Fruit fly (Drosophila melanogaster) whole organism, embryonic: Measurements from ENCODE around the gene Cpr65Aw.
A peak's percentile ranks its signal among the peaks of the same experiment; 100 is the strongest.

Source experiments
- Awh ChIP-seq: fragments of 200-800 bp; sonication (Bioruptor generic); IDR thresholded peaks from 2 replicates; pipeline ENCODE4, ENCODE4 v1.3.6; 2022; ENCODE audit warnings: missing biosample characterization, missing genetic modification characterization
- B-H1 ChIP-seq: fragments of 200-800 bp; sonication (Bioruptor generic); IDR thresholded peaks from 3 replicates; pipeline ENCODE4 v1.3.6; 2022; ENCODE audit warnings: missing biosample characterization, missing genetic modification characterization
- B-H2 ChIP-seq: fragments of 200-800 bp; sonication (Bioruptor generic); optimal IDR thresholded peaks from 2 replicates; lab custom pipeline; 2018; ENCODE audit warnings: missing biosample characterization, mild to moderate bottlenecking, missing genetic modification characterization
- Blimp-1 ChIP-seq: fragments of 200-800 bp; sonication (Bioruptor generic); optimal IDR thresholded peaks from 3 replicates; lab custom pipeline; 2018; ENCODE audit warnings: missing biosample characterization, missing genetic modification characterization, mild to moderate bottlenecking, moderate library complexity, missing genetic modification reagents
- Bteb2 ChIP-seq: fragments of 200-800 bp; sonication (Bioruptor generic); optimal IDR thresholded peaks from 2 replicates; lab custom pipeline; 2016; ENCODE audit warnings: missing biosample characterization, missing genetic modification characterization
- CG10321 ChIP-seq: fragments of 200-800 bp; sonication (Bioruptor generic); IDR thresholded peaks from 2 replicates; pipeline ENCODE4 v1.3.6; 2022; ENCODE audit warnings: missing biosample characterization, missing genetic modification characterization
- CG10462 ChIP-seq: fragments of 200-800 bp; sonication (Bioruptor generic); optimal IDR thresholded peaks from 2 replicates; lab custom pipeline; 2016; ENCODE audit warnings: missing biosample characterization, missing genetic modification characterization
- CG11696 ChIP-seq: fragments of 200-800 bp; sonication (Bioruptor generic); IDR thresholded peaks from 2 replicates; pipeline ENCODE4 v1.3.6; 2022; ENCODE audit warnings: missing biosample characterization, missing genetic modification characterization
- CG11723 ChIP-seq: fragments of 200-800 bp; sonication (Bioruptor generic); optimal IDR thresholded peaks from 2 replicates; lab custom pipeline; 2017; ENCODE audit warnings: missing biosample characterization, mild to moderate bottlenecking, missing genetic modification characterization
- CG12659 ChIP-seq: fragments of 200-800 bp; sonication (Bioruptor generic); optimal IDR thresholded peaks from 3 replicates; lab custom pipeline; 2017; ENCODE audit warnings: mild to moderate bottlenecking, missing biosample characterization, missing genetic modification reagents, missing genetic modification characterization
- CG18262 ChIP-seq: fragments of 200-800 bp; optimal IDR thresholded peaks from 3 replicates; lab custom pipeline; 2019; ENCODE audit warnings: missing biosample characterization, mild to moderate bottlenecking, missing genetic modification characterization, moderate library complexity
- CG2202 ChIP-seq: fragments of 200-800 bp; sonication (Bioruptor generic); optimal IDR thresholded peaks from 2 replicates; lab custom pipeline; 2018; ENCODE audit warnings: missing biosample characterization, mild to moderate bottlenecking, missing genetic modification characterization
- CG2712 ChIP-seq: fragments of 200-800 bp; optimal IDR thresholded peaks from 3 replicates; lab custom pipeline; 2019; ENCODE audit warnings: missing biosample characterization, mild to moderate bottlenecking, missing genetic modification characterization, moderate library complexity
- CG2889 ChIP-seq: fragments of 200-800 bp; sonication (Bioruptor generic); IDR thresholded peaks from 3 replicates; pipeline ENCODE4 v1.3.6; 2022; ENCODE audit warnings: missing biosample characterization, missing genetic modification characterization
- CG30403 ChIP-seq: fragments of 200-800 bp; sonication (Bioruptor generic); optimal IDR thresholded peaks from 3 replicates; lab custom pipeline; 2016; ENCODE audit warnings: missing biosample characterization, missing genetic modification characterization
- CG30431 ChIP-seq: fragments of 200-800 bp; sonication (Bioruptor generic); optimal IDR thresholded peaks from 2 replicates; lab custom pipeline; 2017; ENCODE audit warnings: missing biosample characterization, missing genetic modification characterization
- CG31365 ChIP-seq: fragments of 200-800 bp; sonication (Bioruptor generic); optimal IDR thresholded peaks from 2 replicates; lab custom pipeline; 2018; ENCODE audit warnings: missing biosample characterization, mild to moderate bottlenecking, missing genetic modification characterization
- CG3281 ChIP-seq: fragments of 200-800 bp; sonication (Bioruptor generic); optimal IDR thresholded peaks from 3 replicates; lab custom pipeline; 2017; ENCODE audit warnings: missing biosample characterization, mild to moderate bottlenecking, missing genetic modification characterization
- CG4730 ChIP-seq: fragments of 200-800 bp; sonication (Bioruptor generic); IDR thresholded peaks from 2 replicates; pipeline ENCODE4 v1.3.6; 2022; ENCODE audit warnings: missing biosample characterization, missing genetic modification characterization
- CG6254 ChIP-seq: fragments of 200-800 bp; sonication (Bioruptor generic); optimal IDR thresholded peaks from 3 replicates; lab custom pipeline; 2017; ENCODE audit warnings: mild to moderate bottlenecking, missing biosample characterization, missing genetic modification reagents, missing genetic modification characterization
- CG6654 ChIP-seq: fragments of 200-800 bp; sonication (Bioruptor generic); optimal IDR thresholded peaks from 2 replicates; lab custom pipeline; 2017; ENCODE audit warnings: missing biosample characterization, mild to moderate bottlenecking, missing genetic modification characterization
- CG7556 ChIP-seq: fragments of 200-800 bp; sonication (Bioruptor generic); optimal IDR thresholded peaks from 2 replicates; lab custom pipeline; 2017; ENCODE audit warnings: missing biosample characterization, mild to moderate bottlenecking, missing genetic modification characterization
- CG7745 ChIP-seq: fragments of 200-800 bp; sonication (Bioruptor generic); optimal IDR thresholded peaks from 2 replicates; lab custom pipeline; 2018; ENCODE audit warnings: missing biosample characterization, mild to moderate bottlenecking, missing genetic modification characterization, moderate library complexity
- CG8290 ChIP-seq, 3 experiments: fragments of 200-800 bp; sonication (Bioruptor generic); optimal IDR thresholded peaks; 2 replicates each; lab custom pipeline; 2016 to 2019; ENCODE audit warnings: missing biosample characterization in 3 of 3, missing genetic modification characterization in 3 of 3, mild to moderate bottlenecking in 2 of 3, moderate library complexity in 1 of 3
- CoRest ChIP-seq: fragments of 200-800 bp; sonication (Bioruptor generic); optimal IDR thresholded peaks from 3 replicates; lab custom pipeline; 2018; ENCODE audit warnings: missing biosample characterization, mild to moderate bottlenecking, missing genetic modification characterization, moderate library complexity
- Doc3 ChIP-seq: fragments of 200-800 bp; sonication (Bioruptor generic); IDR thresholded peaks from 3 replicates; pipeline ENCODE4 v1.3.6; 2022; ENCODE audit warnings: missing biosample characterization, missing genetic modification characterization; ENCODE audit not compliant: partially characterized antibody
- Fer1 ChIP-seq: fragments of 200-800 bp; sonication (Bioruptor generic); optimal IDR thresholded peaks from 2 replicates; lab custom pipeline; 2017; ENCODE audit warnings: missing biosample characterization, mild to moderate bottlenecking, missing genetic modification characterization
- Hmx ChIP-seq: fragments of 200-800 bp; sonication (Bioruptor generic); optimal IDR thresholded peaks from 2 replicates; lab custom pipeline; 2016; ENCODE audit warnings: missing biosample characterization, missing genetic modification characterization
- Jarid2 ChIP-seq: fragments of 200-800 bp; sonication (Bioruptor generic); optimal IDR thresholded peaks from 3 replicates; lab custom pipeline; 2017; ENCODE audit warnings: mild to moderate bottlenecking, missing biosample characterization, missing genetic modification reagents, missing genetic modification characterization
- Mrtf ChIP-seq: fragments of 200-800 bp; sonication (Bioruptor generic); IDR thresholded peaks from 3 replicates; pipeline ENCODE4 v1.3.6; 2022; ENCODE audit warnings: missing biosample characterization, missing genetic modification characterization
- Rx ChIP-seq: fragments of 200-800 bp; sonication (Bioruptor generic); IDR thresholded peaks from 2 replicates; pipeline ENCODE4 v1.3.6; 2022; ENCODE audit warnings: missing biosample characterization, missing genetic modification characterization
- ab ChIP-seq: fragments of 200-800 bp; sonication (Bioruptor generic); optimal IDR thresholded peaks from 2 replicates; lab custom pipeline; 2016; ENCODE audit warnings: missing biosample characterization, missing genetic modification characterization
- ase ChIP-seq: fragments of 200-800 bp; sonication (Bioruptor generic); IDR thresholded peaks from 3 replicates; pipeline ENCODE4 v1.3.6; 2022; ENCODE audit warnings: missing biosample characterization, missing genetic modification characterization
- br ChIP-seq: fragments of >200 bp; optimal IDR thresholded peaks from 2 replicates; lab custom pipeline; 2017
- da ChIP-seq: fragments of 200-800 bp; sonication (Bioruptor generic); optimal IDR thresholded peaks from 2 replicates; lab custom pipeline; 2016; ENCODE audit warnings: missing biosample characterization, missing genetic modification characterization
- dan ChIP-seq: fragments of 200-800 bp; sonication (Bioruptor generic); IDR thresholded peaks from 2 replicates; pipeline ENCODE4 v1.3.6; 2022; ENCODE audit warnings: missing biosample characterization, missing genetic modification characterization
- dati ChIP-seq: fragments of 200-800 bp; sonication (Bioruptor generic); IDR thresholded peaks from 2 replicates; pipeline ENCODE4 v1.3.6; 2022; ENCODE audit warnings: missing biosample characterization, missing genetic modification characterization
- dmrt11E ChIP-seq: fragments of 200-800 bp; sonication (Bioruptor generic); optimal IDR thresholded peaks from 3 replicates; lab custom pipeline; 2018; ENCODE audit warnings: missing biosample characterization, mild to moderate bottlenecking, missing genetic modification characterization, moderate library complexity
- dysf ChIP-seq: fragments of 200-800 bp; sonication (Bioruptor generic); IDR thresholded peaks from 3 replicates; pipeline ENCODE4 v1.3.6; 2022; ENCODE audit warnings: missing biosample characterization, missing genetic modification characterization
- fru ChIP-seq: fragments of >200 bp; optimal IDR thresholded peaks from 2 replicates; lab custom pipeline; 2017
- fu2 ChIP-seq: fragments of 200-800 bp; sonication (Bioruptor generic); optimal IDR thresholded peaks from 2 replicates; lab custom pipeline; 2016; ENCODE audit warnings: missing biosample characterization, missing genetic modification characterization
- gsb-n ChIP-seq: fragments of 200-800 bp; sonication (Bioruptor generic); optimal IDR thresholded peaks from 3 replicates; lab custom pipeline; 2018; ENCODE audit warnings: missing biosample characterization, mild to moderate bottlenecking, missing genetic modification characterization
- hkb ChIP-seq, 2 experiments: fragments of 200-800 bp in 1 of 2; fragments of >200 bp in 1 of 2; sonication (Bioruptor generic) in 1 of 2; IDR thresholded peaks in 1 of 2; optimal IDR thresholded peaks in 1 of 2; 2 replicates each; pipeline versions ENCODE4 v1.3.6 to Lab custom; 2017 to 2022; ENCODE audit warnings: missing biosample characterization in 1 of 2, missing genetic modification characterization in 1 of 2
- lola ChIP-seq, 3 experiments: fragments of >200 bp in 2 of 3; fragments of 200-800 bp in 1 of 3; sonication (Bioruptor generic) in 1 of 3; optimal IDR thresholded peaks; 2 replicates each; lab custom pipeline; 2017 to 2019; ENCODE audit warnings: missing biosample characterization in 3 of 3, missing genetic modification characterization in 3 of 3, mild to moderate bottlenecking in 1 of 3, moderate library complexity in 1 of 3
- ranshi ChIP-seq: fragments of 200-800 bp; sonication (Bioruptor generic); IDR thresholded peaks from 2 replicates; pipeline ENCODE4 v1.3.6; 2022; ENCODE audit warnings: missing biosample characterization, missing genetic modification characterization
- sens ChIP-seq: fragments of 200-800 bp; sonication (Bioruptor generic); peaks from one replicate; lab custom pipeline; 2016; ENCODE audit warnings: missing biosample characterization, missing genetic modification characterization
- toy ChIP-seq: fragments of 200-800 bp; sonication (Bioruptor generic); IDR thresholded peaks from 2 replicates; pipeline ENCODE4 v1.3.6; 2022; ENCODE audit warnings: missing biosample characterization, missing genetic modification characterization
- vfl ChIP-seq: fragments of 200-800 bp; sonication (Bioruptor generic); optimal IDR thresholded peaks from 2 replicates; lab custom pipeline; 2016; ENCODE audit warnings: missing biosample characterization, missing genetic modification characterization
- wor ChIP-seq: fragments of 200-800 bp; sonication (Bioruptor generic); IDR thresholded peaks from 2 replicates; pipeline ENCODE4 v1.3.6; 2022; ENCODE audit warnings: missing biosample characterization, missing genetic modification characterization

Cpr65Aw gene

dm6 chr3L:6161997-6162396 lies 19.8 kb upstream of the Cpr65Aw start (continued):
- no peak for TF ChIP-seq Jarid2
- TF ChIP-seq Fer1 (GFP tag; lab: Kevin White, UChicago) = no peak
- TF ChIP-seq ranshi (GFP tag; lab: Robert Waterston, UW) = no peak
- TF ChIP-seq ase = no peak
- TF ChIP-seq CG2712 = no peak
- TF ChIP-seq CG10462 (GFP tag; lab: Kevin White, UChicago) = no peak
- TF ChIP-seq Mrtf (GFP tag; lab: Robert Waterston, UW) = 0 out of 3 replicates have a peak, but pooled peaks have one; percentile 36
- no peak for TF ChIP-seq CG11696 (GFP tag; lab: Robert Waterston, UW)
- no peak for TF ChIP-seq da

dm6 chr3L:6160514-6160913 lies 18.3 kb upstream of the Cpr65Aw start, which contains the start of gene Cpr65Az:
Gene Cpr65Az (plus strand): TSS chr3L:6160814.
- no peak for TF ChIP-seq CG31365
- TF ChIP-seq sens (GFP tag; lab: Kevin White, UChicago) = peak; percentile 14

- peak; percentile 26 for TF ChIP-seq CoRest
- no peak for TF ChIP-seq Bteb2
- no peak for TF ChIP-seq CG12659 (GFP tag; lab: Kevin White, UChicago)
- no peak for TF ChIP-seq CG30431 (GFP tag; lab: Kevin White, UChicago)
- no peak for TF ChIP-seq CG8290 (GFP tag; optimal IDR thresholded peaks at IDR 0.05; lab: Kevin White, UChicago)
- no peak for TF ChIP-seq CG8290 (tag; optimal IDR thresholded peaks at IDR 0.05; lab: Kevin White, UChicago)
- TF ChIP-seq vfl = no peak
- no peak for TF ChIP-seq ab (GFP tag; lab: Kevin White, UChicago)
- TF ChIP-seq CG6254 (GFP tag; lab: Kevin White, UChicago) = no peak
- no peak for TF ChIP-seq Awh (GFP tag; lab: Robert Waterston, UW)
- TF ChIP-seq dati = no peak
- no peak for TF ChIP-seq fru (lab: Kevin White, UChicago)
- TF ChIP-seq CG18262 (tag; lab: Kevin White, UChicago) = peak; percentile 71
- peak; percentile 40 for TF ChIP-seq Blimp-1 (GFP tag; lab: Kevin White, UChicago)
- no peak for TF ChIP-seq B-H1 (GFP tag; lab: Robert Waterston, UW)
- TF ChIP-seq Rx (GFP tag; lab: Robert Waterston, UW) = no peak
- no peak for TF ChIP-seq hkb (optimal IDR thresholded peaks at IDR 0.05; lab: Kevin White, UChicago)
- TF ChIP-seq hkb (GFP tag; IDR thresholded peaks at IDR 0.05; lab: Robert Waterston, UW) = no peak
- peak; percentile 1 for TF ChIP-seq CG30403
- no peak for TF ChIP-seq Doc3
- TF ChIP-seq wor = no peak
- TF ChIP-seq CG7745 (tag; lab: Kevin White, UChicago) = no peak
- TF ChIP-seq CG3281 (GFP tag; lab: Kevin White, UChicago) = no peak
- no peak for TF ChIP-seq CG10321
- peak in 1 of 3 experiments; percentile 62 for TF ChIP-seq lola (GFP tag; optimal IDR thresholded peaks at IDR 0.05; lab: Kevin White, UChicago)
- TF ChIP-seq dmrt11E = peak; percentile 64
- TF ChIP-seq fu2 (GFP tag; lab: Kevin White, UChicago) = no peak
- no peak for TF ChIP-seq B-H2
- no peak for TF ChIP-seq Hmx (GFP tag; lab: Kevin White, UChicago)
- no peak for TF ChIP-seq Mrtf (GFP tag; lab: Robert Waterston, UW)
- no peak for TF ChIP-seq CG4730 (GFP tag; lab: Robert Waterston, UW)
- no peak for TF ChIP-seq br (lab: Kevin White, UChicago)
- peak; percentile 43 for TF ChIP-seq CG7556 (GFP tag; lab: Kevin White, UChicago)
- TF ChIP-seq toy (GFP tag; lab: Robert Waterston, UW) = no peak
- no peak for TF ChIP-seq CG6654
- TF ChIP-seq CG2889 (GFP tag; lab: Robert Waterston, UW) = no peak
- TF ChIP-seq dan (GFP tag; lab: Robert Waterston, UW) = no peak
- no peak for TF ChIP-seq CG11723
- no peak for TF ChIP-seq gsb-n (tag; lab: Kevin White, UChicago)
- no peak for TF ChIP-seq dysf
- TF ChIP-seq CG2202 (tag; lab: Kevin White, UChicago) = no peak
Observed at dm6 chr3L:6159863-6160262, 17.6 kb upstream of the Cpr65Aw start.
